Worm (Caenorhabditis elegans): ENCODE results near the gene metl-1.

ce11 chrII:11514775-11515174 is 41.4 kb upstream of the metl-1 start, which contains the start of gene srh-44:
- no peak for TF ChIP-seq fkh-10 (GFP tag; optimal IDR thresholded peaks at IDR 0.05)
- no peak for TF ChIP-seq hlh-6 (tag; optimal IDR thresholded peaks at IDR 0.05)
- TF ChIP-seq ahr-1 (tag; optimal IDR thresholded peaks at IDR 0.05), result no peak
- TF ChIP-seq pqm-1 (tag; optimal IDR thresholded peaks at IDR 0.05), result no peak
- TF ChIP-seq lim-6 (tag; optimal IDR thresholded peaks at IDR 0.05), result no peak
- no peak for TF ChIP-seq lin-11 (tag; optimal IDR thresholded peaks at IDR 0.05)
- TF ChIP-seq hlh-15 (tag; optimal IDR thresholded peaks at IDR 0.05), result no peak

Data from whole organism, late embryonic.